Fruit fly (Drosophila melanogaster) whole organism, embryonic: ENCODE data around the gene pug.

Source experiments
- CG10267 ChIP-seq: fragments of 200-800 bp; sonication (Bioruptor generic); optimal IDR thresholded peaks from 2 replicates; lab custom pipeline; 2018; ENCODE audit warnings: missing biosample characterization, mild to moderate bottlenecking, missing genetic modification characterization, moderate library complexity
- CG13624 ChIP-seq: fragments of 200-800 bp; sonication (Bioruptor generic); optimal IDR thresholded peaks from 2 replicates; lab custom pipeline; 2016; ENCODE audit warnings: missing biosample characterization, missing genetic modification characterization
- CG2889 ChIP-seq: fragments of 200-800 bp; sonication (Bioruptor generic); IDR thresholded peaks from 3 replicates; pipeline ENCODE4 v1.3.6; 2022; ENCODE audit warnings: missing biosample characterization, missing genetic modification characterization
- fru ChIP-seq: fragments of >200 bp; optimal IDR thresholded peaks from 2 replicates; lab custom pipeline; 2017
- gcm2 ChIP-seq: fragments of 200-800 bp; sonication (Bioruptor generic); optimal IDR thresholded peaks from 2 replicates; lab custom pipeline; 2016; ENCODE audit warnings: missing biosample characterization, missing genetic modification characterization
- lola ChIP-seq, 3 experiments: fragments of >200 bp in 2 of 3; fragments of 200-800 bp in 1 of 3; sonication (Bioruptor generic) in 1 of 3; optimal IDR thresholded peaks; 2 replicates each; lab custom pipeline; 2017 to 2019; ENCODE audit warnings: missing biosample characterization in 3 of 3, missing genetic modification characterization in 3 of 3, mild to moderate bottlenecking in 1 of 3, moderate library complexity in 1 of 3

DNA sequence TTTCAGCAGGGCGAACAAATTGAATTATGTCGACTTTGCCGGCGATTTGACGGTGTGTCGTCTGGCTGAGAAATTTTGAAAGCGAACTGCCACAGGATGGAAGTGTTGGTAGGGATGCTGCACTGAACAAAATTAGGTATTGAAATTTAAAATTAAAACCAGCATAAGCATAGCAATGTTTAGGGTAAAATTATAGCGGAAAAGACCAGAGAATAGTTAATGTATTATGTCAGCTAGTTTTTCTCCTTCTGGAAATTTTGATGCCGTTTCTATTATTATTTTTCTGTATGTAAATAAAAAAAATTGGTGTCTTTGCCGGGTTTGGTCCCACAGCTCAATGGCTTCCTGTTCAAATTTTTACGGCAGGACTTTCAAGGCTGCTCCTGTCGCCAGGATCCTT, 30.4 kb downstream of the pug start:
- TF ChIP-seq CG10267 (tag; lab: Kevin White, UChicago) (no peak), CG13624 (GFP tag; lab: Kevin White, UChicago) (no peak), fru (lab: Kevin White, UChicago) (no peak), lola (GFP tag; optimal IDR thresholded peaks at IDR 0.05; lab: Kevin White, UChicago) (no peak), CG2889 (GFP tag; lab: Robert Waterston, UW) (no peak), gcm2 (GFP tag; lab: Kevin White, UChicago) (no peak)
